Fruit fly (Drosophila melanogaster) whole organism, prepupa: Measurements from ENCODE around the gene slam.

Experiments used
- CG11902 ChIP-seq: fragments of 200-800 bp; sonication (Bioruptor generic); optimal IDR thresholded peaks from 3 replicates; lab custom pipeline; 2016; ENCODE audit warnings: missing biosample characterization, missing genetic modification characterization
- CG6808 ChIP-seq: fragments of 200-800 bp; sonication (Bioruptor generic); optimal IDR thresholded peaks from 3 replicates; lab custom pipeline; 2017; ENCODE audit warnings: missing biosample characterization, missing genetic modification characterization, mild to moderate bottlenecking, moderate library complexity, missing genetic modification reagents

DNA sequence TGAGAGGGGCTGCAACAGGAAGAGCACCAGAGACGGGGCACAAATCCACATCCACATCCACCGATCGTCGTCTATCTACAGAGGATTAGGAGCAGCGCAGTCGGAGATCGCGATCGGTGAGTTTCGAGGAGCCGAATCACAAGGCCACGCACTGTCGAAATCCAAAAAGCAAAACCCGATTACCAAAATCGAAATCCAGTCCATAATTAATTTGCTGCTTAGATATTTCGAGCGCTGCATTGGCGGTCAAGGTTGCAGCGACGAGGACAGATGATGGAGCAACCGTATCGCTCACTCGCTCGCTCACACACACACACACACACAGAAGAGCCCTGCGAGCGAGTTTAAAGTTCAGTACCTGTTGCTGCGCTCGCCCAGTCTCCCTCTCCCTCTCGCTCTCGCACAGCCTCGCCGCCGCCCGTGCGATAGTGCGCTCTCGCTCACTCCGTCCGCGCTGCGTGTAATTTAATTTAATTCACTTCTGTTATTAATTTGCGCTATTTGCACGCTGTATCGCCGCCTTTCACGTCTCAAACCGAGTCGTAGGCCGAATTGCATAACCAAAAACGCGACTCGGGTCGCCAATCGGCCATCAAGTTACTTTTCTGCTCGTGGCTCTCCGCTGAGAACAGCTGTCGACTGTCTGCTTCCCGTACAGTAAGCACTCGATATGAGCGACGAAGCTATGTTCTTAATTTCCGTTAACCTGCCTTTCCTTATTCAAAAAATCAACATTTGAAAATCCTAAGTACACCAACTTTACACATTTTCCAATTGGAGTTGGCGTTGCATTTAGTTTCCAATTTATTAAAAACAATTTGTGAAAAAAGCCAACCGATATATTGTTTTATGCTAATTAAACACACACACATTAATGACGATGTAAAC, 32.9 kb upstream of the slam start:
- TF ChIP-seq CG11902 (GFP tag; lab: Kevin White, UChicago), result no peak
- peak; percentile 74 for TF ChIP-seq CG6808
